Fruit fly (Drosophila melanogaster) whole organism, adult: ENCODE data around the gene CG17803.
A peak's percentile ranks its signal among the peaks of the same experiment; 100 is the strongest.

ENCODE experiments used
- CG1620 ChIP-seq: fragments of 200-800 bp; sonication (Bioruptor generic); optimal IDR thresholded peaks from 2 replicates; lab custom pipeline; 2016; ENCODE audit warnings: missing biosample characterization, missing genetic modification characterization
- CG7101 ChIP-seq: fragments of 200-800 bp; sonication (Bioruptor generic); optimal IDR thresholded peaks from 2 replicates; lab custom pipeline; 2018; ENCODE audit warnings: missing biosample characterization, mild to moderate bottlenecking, missing genetic modification characterization, moderate library complexity
- Mnt ChIP-seq: fragments of 200-800 bp; sonication (Bioruptor generic); optimal IDR thresholded peaks from 2 replicates; lab custom pipeline; 2016; ENCODE audit warnings: missing biosample characterization, mild to moderate bottlenecking, missing genetic modification characterization
- kay ChIP-seq: fragments of 200-800 bp; sonication (Bioruptor generic); peaks from one replicate; lab custom pipeline; 2016; ENCODE audit warnings: missing biosample characterization, missing genetic modification characterization, borderline replicate concordance

dm6 chr3R:17774538-17774937 is 26.8 kb downstream of the CG17803 start:
- peak; percentile 10 for TF ChIP-seq CG7101 (tag; lab: Kevin White, UChicago)
- TF ChIP-seq CG1620 (GFP tag; lab: Kevin White, UChicago) = no peak
- no peak for TF ChIP-seq Mnt (GFP tag; lab: Kevin White, UChicago)
- TF ChIP-seq kay (GFP tag; lab: Kevin White, UChicago) = no peak
